Fruit fly (Drosophila melanogaster) whole organism, embryonic: ENCODE results near the gene Ypel.

ENCODE experiments used
- CG12236 ChIP-seq: fragments of 200-800 bp; sonication (Bioruptor generic); optimal IDR thresholded peaks from 2 replicates; lab custom pipeline; 2016; ENCODE audit warnings: missing biosample characterization, missing genetic modification characterization
- CG13624 ChIP-seq: fragments of 200-800 bp; sonication (Bioruptor generic); optimal IDR thresholded peaks from 2 replicates; lab custom pipeline; 2016; ENCODE audit warnings: missing biosample characterization, missing genetic modification characterization
- CG18599 ChIP-seq: fragments of 200-800 bp; sonication (Bioruptor generic); optimal IDR thresholded peaks from 3 replicates; lab custom pipeline; 2017; ENCODE audit warnings: missing biosample characterization, missing genetic modification characterization, mild to moderate bottlenecking, moderate library complexity, missing genetic modification reagents
- CG33213 ChIP-seq: fragments of 200-800 bp; sonication (Bioruptor generic); optimal IDR thresholded peaks from 3 replicates; lab custom pipeline; 2016; ENCODE audit warnings: missing biosample characterization, missing genetic modification characterization
- H2.0 ChIP-seq: fragments of 200-800 bp; sonication (Bioruptor generic); IDR thresholded peaks from 2 replicates; pipeline ENCODE4 v1.3.6; 2022; ENCODE audit warnings: missing biosample characterization, missing genetic modification characterization
- HLH4C ChIP-seq: fragments of 200-800 bp; sonication (Bioruptor generic); IDR thresholded peaks from 3 replicates; pipeline ENCODE4 v1.3.6; 2022; ENCODE audit warnings: missing biosample characterization, missing genetic modification characterization; ENCODE audit not compliant: partially characterized antibody
- Nf-YB ChIP-seq: fragments of 200-800 bp; sonication (Bioruptor generic); optimal IDR thresholded peaks from 3 replicates; lab custom pipeline; 2019; ENCODE audit warnings: missing biosample characterization, mild to moderate bottlenecking, missing genetic modification characterization, moderate library complexity
- Oli ChIP-seq: fragments of 200-800 bp; sonication (Bioruptor generic); optimal IDR thresholded peaks from 2 replicates; lab custom pipeline; 2018; ENCODE audit warnings: missing biosample characterization, mild to moderate bottlenecking, missing genetic modification characterization, moderate library complexity
- dpn ChIP-seq, 2 experiments: fragments of 200-800 bp; sonication (Bioruptor generic); optimal IDR thresholded peaks; 3 replicates each; lab custom pipeline; 2016; ENCODE audit warnings: missing biosample characterization in 2 of 2, missing genetic modification characterization in 2 of 2
- fu2 ChIP-seq: fragments of 200-800 bp; sonication (Bioruptor generic); optimal IDR thresholded peaks from 2 replicates; lab custom pipeline; 2016; ENCODE audit warnings: missing biosample characterization, missing genetic modification characterization
- pita ChIP-seq: fragments of 200-800 bp; sonication (Bioruptor generic); optimal IDR thresholded peaks from 2 replicates; lab custom pipeline; 2017; ENCODE audit warnings: missing biosample characterization, mild to moderate bottlenecking, missing genetic modification characterization
- stc ChIP-seq: fragments of 200-800 bp; sonication (Bioruptor generic); IDR thresholded peaks from 2 replicates; pipeline ENCODE4 v1.3.6; 2022; ENCODE audit warnings: missing biosample characterization, missing genetic modification characterization
- usp ChIP-seq: fragments of >200 bp; optimal IDR thresholded peaks from 2 replicates; lab custom pipeline; 2017; ENCODE audit warnings: missing biosample characterization, missing genetic modification characterization

- TF ChIP-seq fu2 (GFP tag; lab: Kevin White, UChicago) (no peak), CG12236 (GFP tag; lab: Kevin White, UChicago) (no peak), CG33213 (no peak), H2.0 (GFP tag; lab: Robert Waterston, UW) (no peak), stc (GFP tag; lab: Robert Waterston, UW) (no peak), pita (GFP tag; lab: Kevin White, UChicago) (no peak), Oli (tag; lab: Kevin White, UChicago) (no peak), CG18599 (GFP tag; lab: Kevin White, UChicago) (no peak), CG13624 (no peak), Nf-YB (GFP tag; lab: Kevin White, UChicago) (no peak), dpn (GFP tag; optimal IDR thresholded peaks at IDR 0.05; lab: Kevin White, UChicago) (no peak), HLH4C (GFP tag; lab: Robert Waterston, UW) (no peak), usp (GFP tag; lab: Kevin White, UChicago) (no peak)
These were observed 1.8 kb downstream of the Ypel start for dm6 chrX:10210317-10210873.
